Fruit fly (Drosophila melanogaster): Measurements from ENCODE around the gene CG18418.

The CG18418 gene

dm6 chr3L:4720510-4721157 is 30.8 kb upstream of the CG18418 start (continued):
- no peak for TF ChIP-seq Dfd (GFP tag; optimal IDR thresholded peaks at IDR 0.05)
- TF ChIP-seq CG3726 (GFP tag; IDR thresholded peaks at IDR 0.05): no peak
- no peak for TF ChIP-seq CG7963 (GFP tag; IDR thresholded peaks at IDR 0.05; ENCODE audit: partially characterized antibody)
- TF ChIP-seq Usf (GFP tag; optimal IDR thresholded peaks at IDR 0.05): no peak
- TF ChIP-seq CHES-1-like (GFP tag; optimal IDR thresholded peaks at IDR 0.05): no peak
- peak; percentile 11 for TF ChIP-seq bab2 (GFP tag; optimal IDR thresholded peaks at IDR 0.05)
- TF ChIP-seq ci (GFP tag; IDR thresholded peaks at IDR 0.05): peak; percentile 52; the same call in 1 of the 3 replicates
- no peak for TF ChIP-seq CG11085 (GFP tag; IDR thresholded peaks at IDR 0.05)
- no peak for TF ChIP-seq CG5245 (GFP tag; optimal IDR thresholded peaks at IDR 0.05)
- no peak for TF ChIP-seq sisA (GFP tag; IDR thresholded peaks at IDR 0.05)
- no peak for TF ChIP-seq ems (GFP tag; optimal IDR thresholded peaks at IDR 0.05)
- no peak for TF ChIP-seq CG31365 (tag; optimal IDR thresholded peaks at IDR 0.05)
- no peak for TF ChIP-seq CG1792 (GFP tag; optimal IDR thresholded peaks at IDR 0.05)
- 0 out of 2 replicates have a peak, but pooled peaks have one; percentile 14 for TF ChIP-seq CG32767 (GFP tag; IDR thresholded peaks at IDR 0.05)
- TF ChIP-seq sens (GFP tag): peak; percentile 58
- no peak for TF ChIP-seq Fer2 (tag; optimal IDR thresholded peaks at IDR 0.05)
- no peak for TF ChIP-seq prd (optimal IDR thresholded peaks at IDR 0.05)
- TF ChIP-seq prd (GFP tag; IDR thresholded peaks at IDR 0.05): peak; percentile 7; the same call in 1 of the 3 replicates
- no peak for TF ChIP-seq Sin3A (optimal IDR thresholded peaks at IDR 0.05)
- 0 out of 2 replicates have a peak, but pooled peaks have one; percentile 19 for TF ChIP-seq CG43689 (GFP tag; IDR thresholded peaks at IDR 0.05)
- TF ChIP-seq Tbp (GFP tag; optimal IDR thresholded peaks at IDR 0.05): no peak
- no peak for TF ChIP-seq lbe (GFP tag; optimal IDR thresholded peaks at IDR 0.05)
- no peak for TF ChIP-seq CG7357 (GFP tag; IDR thresholded peaks at IDR 0.05)
- no peak for TF ChIP-seq CG12104 (GFP tag; optimal IDR thresholded peaks at IDR 0.05)
- peak; percentile 27 for TF ChIP-seq CG17385 (GFP tag; optimal IDR thresholded peaks at IDR 0.05)
- no peak for TF ChIP-seq CG12769 (tag; optimal IDR thresholded peaks at IDR 0.05)
- TF ChIP-seq CG1602 (GFP tag; optimal IDR thresholded peaks at IDR 0.05): no peak
- TF ChIP-seq CG15514 (GFP tag; optimal IDR thresholded peaks at IDR 0.05): no peak
- peak; percentile 84 for TF ChIP-seq dmrt99B (tag; optimal IDR thresholded peaks at IDR 0.05)
- TF ChIP-seq Lpt (GFP tag; optimal IDR thresholded peaks at IDR 0.05): no peak
- TF ChIP-seq CG16863 (GFP tag; optimal IDR thresholded peaks at IDR 0.05): no peak
- no peak for TF ChIP-seq nom (GFP tag; optimal IDR thresholded peaks at IDR 0.05)
- no peak for TF ChIP-seq al (GFP tag; IDR thresholded peaks at IDR 0.05)
- TF ChIP-seq CG18011 (GFP tag; optimal IDR thresholded peaks at IDR 0.05): no peak
- TF ChIP-seq CG34224 (GFP tag; IDR thresholded peaks at IDR 0.05; ENCODE audit: partially characterized antibody): no peak
- TF ChIP-seq Rx (GFP tag; IDR thresholded peaks at IDR 0.05): no peak
- no peak for TF ChIP-seq tin (GFP tag; optimal IDR thresholded peaks at IDR 0.05)
- TF ChIP-seq Abd-B (GFP tag; optimal IDR thresholded peaks at IDR 0.05): peak; percentile 5
- TF ChIP-seq CG12219 (GFP tag; optimal IDR thresholded peaks at IDR 0.05): no peak
- peak; percentile 19; the same call in 1 of the 2 replicates for TF ChIP-seq CG5953 (GFP tag; IDR thresholded peaks at IDR 0.05)
- peak; percentile 48 for TF ChIP-seq run (tag; optimal IDR thresholded peaks at IDR 0.05)
- no peak for TF ChIP-seq fd64A (GFP tag; optimal IDR thresholded peaks at IDR 0.05)
- TF ChIP-seq luna (GFP tag; optimal IDR thresholded peaks at IDR 0.05): no peak
- no peak for TF ChIP-seq CG8290 (GFP tag; optimal IDR thresholded peaks at IDR 0.05)
- no peak for TF ChIP-seq CG8290 (tag; optimal IDR thresholded peaks at IDR 0.05)
- TF ChIP-seq Doc2 (GFP tag; IDR thresholded peaks at IDR 0.05): no peak
- peak in 1 of 2 experiments; percentile 76 for TF ChIP-seq Hr51 (GFP tag; optimal IDR thresholded peaks at IDR 0.05)
- no peak for TF ChIP-seq Kr (GFP tag; optimal IDR thresholded peaks at IDR 0.05)
- peak; percentile 35 for TF ChIP-seq CG30403 (GFP tag; optimal IDR thresholded peaks at IDR 0.05)
- TF ChIP-seq CG8388 (GFP tag; optimal IDR thresholded peaks at IDR 0.05): peak; percentile 16
- TF ChIP-seq Scr (GFP tag; IDR thresholded peaks at IDR 0.05; ENCODE audit: partially characterized antibody): no peak
- no peak for TF ChIP-seq Sry-δ (GFP tag; optimal IDR thresholded peaks at IDR 0.05)
